Worm (Caenorhabditis elegans): ENCODE results near the gene ife-3.

The ife-3 gene

ce11 chrV:21848-22247, 14.2 kb upstream of the ife-3 start:
- peak in 1 of 3 experiments; percentile 2 for TF ChIP-seq lin-35 (GFP tag; optimal IDR thresholded peaks at IDR 0.05)
- TF ChIP-seq nhr-80 (tag; optimal IDR thresholded peaks at IDR 0.05) = peak; percentile 41
- no peak for TF ChIP-seq F10E7.11 (tag; optimal IDR thresholded peaks at IDR 0.05)

- no peak for TF ChIP-seq ztf-18 (tag; optimal IDR thresholded peaks at IDR 0.05)
- TF ChIP-seq lin-40 (tag; optimal IDR thresholded peaks at IDR 0.05) = no peak
- no peak for TF ChIP-seq Y79H2A.3 (GFP tag; conservative IDR thresholded peaks at IDR 0.05)
- no peak for TF ChIP-seq nfyb-1 (GFP tag; IDR thresholded peaks at IDR 0.05)
- no peak for TF ChIP-seq F22D6.2 (tag; optimal IDR thresholded peaks at IDR 0.05)
- no peak for TF ChIP-seq snpc-1.1 (tag; optimal IDR thresholded peaks at IDR 0.05; ENCODE audit: insufficient read depth)
- TF ChIP-seq nhr-27 (tag; optimal IDR thresholded peaks at IDR 0.05) = no peak
- no peak for TF ChIP-seq F10E7.11 (tag; optimal IDR thresholded peaks at IDR 0.05)
- no peak for TF ChIP-seq lir-1 (GFP tag; conservative IDR thresholded peaks at IDR 0.05)
- no peak for TF ChIP-seq him-1 (tag; optimal IDR thresholded peaks at IDR 0.05)
- TF ChIP-seq pbrm-1 (GFP tag; IDR thresholded peaks at IDR 0.05) = no peak
- no peak for TF ChIP-seq ceh-91 (GFP tag; IDR thresholded peaks at IDR 0.05)
- TF ChIP-seq T26A5.8 (tag; optimal IDR thresholded peaks at IDR 0.05) = no peak
- no peak for TF ChIP-seq let-526 (GFP tag; IDR thresholded peaks at IDR 0.05)
Observed at ce11 chrV:20518-20917, 12.9 kb upstream of the ife-3 start, which contains the start of gene egl-8. TSS of gene egl-8 (plus strand) at chrV:20818.

- TF ChIP-seq atf-7 (tag; optimal IDR thresholded peaks at IDR 0.05) = no peak
- no peak for TF ChIP-seq madf-6 (GFP tag; IDR thresholded peaks at IDR 0.05)
- peak; percentile 37 for TF ChIP-seq nhr-80 (tag; optimal IDR thresholded peaks at IDR 0.05)
- no peak for TF ChIP-seq egl-18 (GFP tag; IDR thresholded peaks at IDR 0.05)
- TF ChIP-seq dox-1 (GFP tag; IDR thresholded peaks at IDR 0.05) = 0 out of 2 replicates have a peak, but pooled peaks have one; percentile 41
- TF ChIP-seq cebp-1 (GFP tag; IDR thresholded peaks at IDR 0.05) = no peak
- TF ChIP-seq cebp-1 (tag; optimal IDR thresholded peaks at IDR 0.05) = peak; percentile 27
- TF ChIP-seq nfyb-1 (GFP tag; IDR thresholded peaks at IDR 0.05) = 0 out of 2 replicates have a peak, but pooled peaks have one; percentile 41
Observed at ce11 chrV:16067-16845, 8.6 kb upstream of the ife-3 start.

ce11 chrV:11708-12107, 4.1 kb upstream of the ife-3 start:
- TF ChIP-seq madf-6 (GFP tag; IDR thresholded peaks at IDR 0.05) (0 out of 2 replicates have a peak, but pooled peaks have one; percentile 21), hrde-1 (tag; optimal IDR thresholded peaks at IDR 0.05; ENCODE audit: borderline replicate concordance) (no peak)

- TF ChIP-seq lin-54 (GFP tag; optimal IDR thresholded peaks at IDR 0.05) (no peak), zim-3 (tag; optimal IDR thresholded peaks at IDR 0.05) (peak; percentile 34), mel-28 (tag; optimal IDR thresholded peaks at IDR 0.05; ENCODE audit: borderline replicate concordance) (no peak)
Observed at ce11 chrV:11158-11557, 3.5 kb upstream of the ife-3 start.

ce11 chrV:8716-9246, 1.2 kb upstream of the ife-3 start, which contains the start of gene B0348.10:
TSS of gene B0348.10 (minus strand) at chrV:8739.
- TF ChIP-seq athp-1 (tag; optimal IDR thresholded peaks at IDR 0.05) (peak; percentile 55), attf-6 (GFP tag; IDR thresholded peaks at IDR 0.05) (no peak), ztf-3 (GFP tag; optimal IDR thresholded peaks at IDR 0.05) (peak; percentile 14), snpc-4 (GFP tag; optimal IDR thresholded peaks at IDR 0.05) (peak; percentile 72), snpc-4 (tag; optimal IDR thresholded peaks at IDR 0.05) (peak; percentile 27 to 70 (median 54)), pha-4 (tag; optimal IDR thresholded peaks at IDR 0.05) (no peak), hlh-12 (tag; optimal IDR thresholded peaks at IDR 0.05) (no peak), lin-35 (GFP tag; optimal IDR thresholded peaks at IDR 0.05) (peak in 2 of 3 experiments; percentile 14 to 61), let-607 (tag; optimal IDR thresholded peaks at IDR 0.05) (peak; percentile 26 to 49), tbp1 (GFP tag; optimal IDR thresholded peaks at IDR 0.05) (peak; percentile 46), F55B11.4 (tag; optimal IDR thresholded peaks at IDR 0.05; ENCODE audit: borderline replicate concordance, insufficient read depth) (no peak), F10E7.11 (tag; optimal IDR thresholded peaks at IDR 0.05) (peak; percentile 39), Y79H2A.3 (GFP tag; conservative IDR thresholded peaks at IDR 0.05) (no peak), ceh-27 (GFP tag; optimal IDR thresholded peaks at IDR 0.05) (peak; percentile 54), attf-5 (GFP tag; optimal IDR thresholded peaks at IDR 0.05) (peak; percentile 88)

All from whole organism, young adult.